Worm (Caenorhabditis elegans) whole organism, L4 larva: ENCODE results near the gene R107.5.

Experiments used
- F37D6.2 ChIP-seq: sonication (generic microtip); optimal IDR thresholded peaks from 2 replicates; lab custom pipeline; 2016; ENCODE audit warnings: mild to moderate bottlenecking, missing genetic modification characterization, missing compliant biosample characterization
- dmd-6 ChIP-seq: fragments of 200-800 bp; sonication (Bioruptor generic); IDR thresholded peaks from 2 replicates; pipeline ENCODE4 v1.3.6; 2022; ENCODE audit warnings: missing genetic modification reagents, missing genetic modification characterization, missing compliant biosample characterization

DNA sequence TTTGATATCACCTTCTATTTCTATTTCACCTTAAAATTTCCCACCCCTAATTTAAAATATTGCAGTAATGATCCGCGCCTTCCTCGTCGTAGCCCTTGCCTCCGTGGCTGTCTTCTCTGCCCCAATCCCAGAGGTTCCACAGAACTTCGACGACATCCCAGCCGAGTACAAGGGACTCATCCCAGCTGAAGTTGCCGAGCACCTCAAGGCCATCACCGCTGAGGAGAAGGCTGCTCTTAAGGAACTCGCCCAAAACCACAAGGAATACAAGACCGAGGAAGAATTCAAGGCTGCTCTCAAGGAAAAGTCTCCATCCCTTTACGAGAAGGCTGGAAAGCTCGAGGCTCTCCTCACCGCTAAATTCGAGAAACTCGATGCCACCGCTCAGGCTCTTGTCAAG lies 28.2 kb upstream of the R107.5 start, which contains the start of gene far-2:
- TF ChIP-seq F37D6.2 (tag; lab: Kevin White, UChicago) (no peak), dmd-6 (GFP tag; lab: Robert Waterston, UW) (no peak)
